Fruit fly (Drosophila melanogaster): ENCODE results near the gene Cdk8.

Cdk8 gene

dm6 chr3L:9838534-9838933, at the start of gene Cdk8 (continued):
- TF ChIP-seq pum (GFP tag; optimal IDR thresholded peaks at IDR 0.05) (no peak), D19B (GFP tag; optimal IDR thresholded peaks at IDR 0.05) (no peak), CG18599 (GFP tag; optimal IDR thresholded peaks at IDR 0.05) (no peak), Ada2b (GFP tag; IDR thresholded peaks at IDR 0.05) (peak; percentile 18; the same call in 1 of the 2 replicates), Bgb (GFP tag; IDR thresholded peaks at IDR 0.05; ENCODE audit: partially characterized antibody) (no peak; the same call in 1 of the 2 replicates), CG32772 (GFP tag; IDR thresholded peaks at IDR 0.05) (no peak), CG10462 (GFP tag; optimal IDR thresholded peaks at IDR 0.05) (no peak), Hmx (GFP tag; optimal IDR thresholded peaks at IDR 0.05) (no peak)

DNA sequence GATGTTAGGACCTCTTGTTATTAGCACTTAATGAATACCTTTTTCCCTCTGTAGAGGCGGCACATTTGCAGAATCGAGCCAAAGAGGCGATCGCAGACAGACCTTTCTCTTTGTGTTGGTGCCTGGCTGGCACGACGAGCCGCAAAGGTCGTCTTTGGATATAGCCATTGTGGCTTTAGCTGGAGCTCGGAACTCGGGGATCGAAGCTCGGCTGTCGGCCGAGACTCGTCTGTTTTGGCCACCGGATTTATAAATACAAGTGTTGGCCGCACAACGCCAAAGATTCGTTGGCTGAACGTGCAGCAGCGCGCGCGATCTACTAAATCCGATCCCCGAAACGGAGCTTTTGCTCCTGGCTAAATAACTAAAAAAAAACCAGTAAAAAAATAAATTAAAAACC, 40.2 kb upstream of the Cdk8 start, which contains the start of gene CG34382:
CG34382 (plus strand) TSS at position 301 of the 400 bp plus-strand sequence.
- TF ChIP-seq CG3726 (GFP tag; IDR thresholded peaks at IDR 0.05) (0 out of 3 replicates have a peak, but pooled peaks have one; percentile 23), wor (GFP tag; IDR thresholded peaks at IDR 0.05) (no peak)

- TF ChIP-seq zf30C (GFP tag; optimal IDR thresholded peaks at IDR 0.05) (no peak), row (GFP tag; IDR thresholded peaks at IDR 0.05) (no peak), Dek (tag; optimal IDR thresholded peaks at IDR 0.05) (no peak), Usf (GFP tag; optimal IDR thresholded peaks at IDR 0.05) (no peak), schlank (tag; optimal IDR thresholded peaks at IDR 0.05) (no peak), inv (GFP tag; IDR thresholded peaks at IDR 0.05; ENCODE audit: partially characterized antibody) (no peak), CG11247 (GFP tag; IDR thresholded peaks at IDR 0.05) (no peak), Drgx (GFP tag; IDR thresholded peaks at IDR 0.05) (peak; percentile 49; the same call in 1 of the 2 replicates)
These were observed 33.6 kb upstream of the Cdk8 start for dm6 chr3L:9872035-9872434.

DNA sequence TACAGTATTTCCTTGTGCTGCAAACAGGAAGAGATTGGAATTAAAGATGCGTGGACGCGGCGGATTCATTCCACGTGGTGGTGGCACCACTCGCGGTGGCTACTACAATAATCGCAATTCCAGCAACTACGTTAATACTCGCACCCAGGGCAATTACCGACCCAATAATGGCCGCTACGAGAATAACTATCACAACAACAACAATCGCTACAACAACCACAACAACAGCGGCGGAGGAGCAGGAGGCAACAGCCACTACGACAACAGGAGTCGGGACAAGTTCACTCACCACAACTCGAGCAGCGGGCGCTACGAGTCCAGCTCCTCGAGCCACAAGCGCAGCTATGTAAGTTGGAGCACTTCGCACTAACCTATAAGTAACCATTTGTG, 26.6 kb upstream of the Cdk8 start:
- no peak for TF ChIP-seq Dad (GFP tag; optimal IDR thresholded peaks at IDR 0.05)
- peak; percentile 91 for TF ChIP-seq CG4360 (GFP tag; IDR thresholded peaks at IDR 0.05)
- no peak for TF ChIP-seq Nf-YC (tag; optimal IDR thresholded peaks at IDR 0.05)
- TF ChIP-seq ERR (GFP tag; optimal IDR thresholded peaks at IDR 0.05) = no peak
- TF ChIP-seq CG8290 (GFP tag; optimal IDR thresholded peaks at IDR 0.05) = no peak
- TF ChIP-seq CG8290 (tag; optimal IDR thresholded peaks at IDR 0.05) = no peak
- TF ChIP-seq B-H1 (GFP tag; IDR thresholded peaks at IDR 0.05) = no peak
- no peak for TF ChIP-seq CG10654 (GFP tag; optimal IDR thresholded peaks at IDR 0.05)
- TF ChIP-seq CG13894 (tag; optimal IDR thresholded peaks at IDR 0.05) = no peak

dm6 chr3L:9864275-9865052, 26.0 kb upstream of the Cdk8 start, which contains the start of the genes iPLA2-VIA and Ciz1:
iPLA2-VIA (minus strand) TSS chr3L:9864349.
Ciz1 (plus strand) TSS chr3L:9864639.
- peak; percentile 7 for TF ChIP-seq lilli (GFP tag; optimal IDR thresholded peaks at IDR 0.05)
- TF ChIP-seq CG1603 (tag; optimal IDR thresholded peaks at IDR 0.05) = no peak
- TF ChIP-seq CG8281 (tag; optimal IDR thresholded peaks at IDR 0.05) = no peak
- peak; percentile 72 for TF ChIP-seq inv (GFP tag; IDR thresholded peaks at IDR 0.05; ENCODE audit: partially characterized antibody)
- peak; percentile 13 for TF ChIP-seq vfl (GFP tag; optimal IDR thresholded peaks at IDR 0.05)
- no peak for TF ChIP-seq CG4328 (GFP tag; optimal IDR thresholded peaks at IDR 0.05)
- TF ChIP-seq unc-4 (GFP tag; IDR thresholded peaks at IDR 0.05; ENCODE audit: partially characterized antibody) = peak; percentile 79
- peak; percentile 48 for TF ChIP-seq Xbp1 (GFP tag; optimal IDR thresholded peaks at IDR 0.05)
- TF ChIP-seq CG18011 (GFP tag; optimal IDR thresholded peaks at IDR 0.05) = no peak
- TF ChIP-seq insv (GFP tag; optimal IDR thresholded peaks at IDR 0.05) = peak in 1 of 2 experiments; percentile 14
- TF ChIP-seq CG15514 (GFP tag; optimal IDR thresholded peaks at IDR 0.05) = peak; percentile 62
- TF ChIP-seq CG10979 (tag; optimal IDR thresholded peaks at IDR 0.05) = peak; percentile 14
- no peak for TF ChIP-seq CG17361 (GFP tag; IDR thresholded peaks at IDR 0.05)
- TF ChIP-seq gsb (GFP tag; IDR thresholded peaks at IDR 0.05) = no peak
- TF ChIP-seq gem (tag; optimal IDR thresholded peaks at IDR 0.05) = no peak
- no peak for TF ChIP-seq CG7357 (GFP tag; IDR thresholded peaks at IDR 0.05)
- TF ChIP-seq CG33213 (GFP tag; optimal IDR thresholded peaks at IDR 0.05) = peak; percentile 25
- TF ChIP-seq odd (GFP tag; optimal IDR thresholded peaks at IDR 0.05) = no peak

All from whole organism, embryonic.